Worm (Caenorhabditis elegans) whole organism, mixed stage, embryonic: ENCODE data around the gene ador-1.

Experiments used
- M03D4.4 ChIP-seq: sonication (generic microtip); optimal IDR thresholded peaks from 2 replicates; lab custom pipeline; 2017; ENCODE audit warnings: mild to moderate bottlenecking, missing genetic modification characterization, missing compliant biosample characterization
- bed-3 ChIP-seq: fragments of 200-800 bp; sonication (Bioruptor generic); optimal IDR thresholded peaks from 3 replicates; lab custom pipeline; 2018; ENCODE audit warnings: mild to moderate bottlenecking, missing genetic modification characterization, moderate library complexity, missing compliant biosample characterization
- blmp-1 ChIP-seq: fragments of 150-350 bp; optimal IDR thresholded peaks from 2 replicates; lab custom pipeline; 2014; ENCODE audit warnings: missing biosample characterization, missing genetic modification characterization
- ceh-39 ChIP-seq: fragments of 150-350 bp; optimal IDR thresholded peaks from 2 replicates; lab custom pipeline; 2014; ENCODE audit warnings: missing biosample characterization, missing genetic modification characterization
- ceh-43 ChIP-seq: fragments of 200-800 bp; sonication (Bioruptor generic); optimal IDR thresholded peaks from 2 replicates; lab custom pipeline; 2018; ENCODE audit warnings: mild to moderate bottlenecking, missing genetic modification characterization, moderate library complexity, missing compliant biosample characterization
- ceh-83 ChIP-seq: fragments of 200-800 bp; sonication (Bioruptor generic); optimal IDR thresholded peaks from 2 replicates; lab custom pipeline; 2018; ENCODE audit warnings: mild to moderate bottlenecking, missing genetic modification characterization, missing compliant biosample characterization
- ces-1 ChIP-seq: fragments of 150-350 bp; optimal IDR thresholded peaks from 2 replicates; lab custom pipeline; 2014; ENCODE audit warnings: missing biosample characterization, missing genetic modification reagents, missing genetic modification characterization
- cnd-1 ChIP-seq: fragments of 200-800 bp; sonication (Bioruptor generic); optimal IDR thresholded peaks from 2 replicates; lab custom pipeline; 2018; ENCODE audit warnings: mild to moderate bottlenecking, missing genetic modification characterization, missing compliant biosample characterization
- drap-1 ChIP-seq: fragments of 200-800 bp; sonication (Bioruptor generic); optimal IDR thresholded peaks from 3 replicates; lab custom pipeline; 2018; ENCODE audit warnings: mild to moderate bottlenecking, missing genetic modification characterization, missing compliant biosample characterization
- elt-1 ChIP-seq: sonication (generic microtip); optimal IDR thresholded peaks from 2 replicates; lab custom pipeline; 2017; ENCODE audit warnings: missing genetic modification characterization, mild to moderate bottlenecking, missing compliant biosample characterization, antibody characterized with exemption, moderate library complexity, borderline replicate concordance; ENCODE audit not compliant: insufficient read depth
- elt-3 ChIP-seq: fragments of 150-350 bp; optimal IDR thresholded peaks from 2 replicates; lab custom pipeline; 2014; ENCODE audit warnings: missing biosample characterization, missing genetic modification characterization
- flh-1 ChIP-seq: fragments of 200-800 bp; sonication (Bioruptor generic); optimal IDR thresholded peaks from 2 replicates; lab custom pipeline; 2018; ENCODE audit warnings: mild to moderate bottlenecking, missing genetic modification characterization, moderate library complexity, missing compliant biosample characterization
- ham-2 ChIP-seq: fragments of 200-800 bp; sonication (Bioruptor generic); optimal IDR thresholded peaks from 2 replicates; lab custom pipeline; 2018; ENCODE audit warnings: mild to moderate bottlenecking, missing genetic modification characterization, missing compliant biosample characterization
- hlh-1 ChIP-seq: fragments of 150-350 bp; optimal IDR thresholded peaks from 2 replicates; lab custom pipeline; 2014; ENCODE audit warnings: missing biosample characterization, missing genetic modification reagents, missing genetic modification characterization
- lin-13 ChIP-seq: fragments of 150-350 bp; optimal IDR thresholded peaks from 2 replicates; lab custom pipeline; 2014; ENCODE audit warnings: missing biosample characterization, missing genetic modification characterization
- lin-32 ChIP-seq: fragments of 200-800 bp; sonication (Bioruptor generic); optimal IDR thresholded peaks from 2 replicates; lab custom pipeline; 2018; ENCODE audit warnings: mild to moderate bottlenecking, missing genetic modification characterization, missing compliant biosample characterization
- lsy-2 ChIP-seq: fragments of 150-350 bp; optimal IDR thresholded peaks from 2 replicates; lab custom pipeline; 2014; ENCODE audit warnings: missing biosample characterization, missing genetic modification characterization
- mab-5 ChIP-seq: fragments of 150-350 bp; optimal IDR thresholded peaks from 2 replicates; lab custom pipeline; 2014; ENCODE audit warnings: missing biosample characterization, missing genetic modification characterization
- mep-1 ChIP-seq: fragments of 150-350 bp; optimal IDR thresholded peaks from 2 replicates; lab custom pipeline; 2017; ENCODE audit warnings: missing biosample characterization, missing genetic modification reagents, missing genetic modification characterization, inconsistent platforms
- mls-2 ChIP-seq: sonication (generic microtip); optimal IDR thresholded peaks from 2 replicates; lab custom pipeline; 2016; ENCODE audit warnings: mild to moderate bottlenecking, missing genetic modification characterization, moderate library complexity, missing compliant biosample characterization
- nhr-12 ChIP-seq: fragments of 150-350 bp; optimal IDR thresholded peaks from 2 replicates; lab custom pipeline; 2014; ENCODE audit warnings: missing biosample characterization, missing genetic modification characterization
- nhr-2 ChIP-seq: fragments of 150-350 bp; optimal IDR thresholded peaks from 2 replicates; lab custom pipeline; 2014; ENCODE audit warnings: missing biosample characterization, missing genetic modification characterization
- nhr-237 ChIP-seq: fragments of 150-350 bp; optimal IDR thresholded peaks from 2 replicates; lab custom pipeline; 2014; ENCODE audit warnings: missing biosample characterization, missing genetic modification characterization
- nhr-28 ChIP-seq: fragments of 150-350 bp; optimal IDR thresholded peaks from 2 replicates; lab custom pipeline; 2014; ENCODE audit warnings: missing biosample characterization, missing genetic modification characterization
- nhr-76 ChIP-seq: sonication (generic microtip); optimal IDR thresholded peaks from 2 replicates; lab custom pipeline; 2017; ENCODE audit warnings: missing biosample characterization, missing genetic modification characterization
- pha-4 ChIP-seq: fragments of 150-350 bp; optimal IDR thresholded peaks from 2 replicates; lab custom pipeline; 2018; ENCODE audit warnings: missing biosample characterization, missing genetic modification reagents, missing genetic modification characterization
- sem-2 ChIP-seq: fragments of 200-800 bp; sonication (Bioruptor generic); optimal IDR thresholded peaks from 2 replicates; lab custom pipeline; 2018; ENCODE audit warnings: mild to moderate bottlenecking, missing genetic modification characterization, missing compliant biosample characterization
- snpc-4 ChIP-seq: fragments of 150-350 bp; optimal IDR thresholded peaks from 2 replicates; lab custom pipeline; 2014; ENCODE audit warnings: missing biosample characterization, missing genetic modification characterization
- sptf-1 ChIP-seq: sonication (generic microtip); optimal IDR thresholded peaks from 2 replicates; lab custom pipeline; 2017; ENCODE audit warnings: mild to moderate bottlenecking, missing genetic modification characterization, moderate library complexity, missing compliant biosample characterization
- tbx-8 ChIP-seq: fragments of 200-800 bp; sonication (Bioruptor generic); optimal IDR thresholded peaks from 2 replicates; lab custom pipeline; 2018; ENCODE audit warnings: mild to moderate bottlenecking, missing genetic modification characterization, moderate library complexity, missing compliant biosample characterization
- unc-120 ChIP-seq: sonication (generic microtip); optimal IDR thresholded peaks from 2 replicates; lab custom pipeline; 2017; ENCODE audit warnings: missing genetic modification characterization, missing compliant biosample characterization; ENCODE audit not compliant: poor library complexity, severe bottlenecking
- unc-39 ChIP-seq: fragments of 150-350 bp; optimal IDR thresholded peaks from 2 replicates; lab custom pipeline; 2014; ENCODE audit warnings: missing biosample characterization, missing genetic modification characterization
- unc-62 ChIP-seq: fragments of 150-350 bp; optimal IDR thresholded peaks from 2 replicates; lab custom pipeline; 2014; ENCODE audit warnings: missing biosample characterization, missing genetic modification reagents, missing genetic modification characterization
- zip-8 ChIP-seq: fragments of 150-350 bp; optimal IDR thresholded peaks from 2 replicates; lab custom pipeline; 2014; ENCODE audit warnings: missing biosample characterization, missing genetic modification characterization
- ztf-11 ChIP-seq: fragments of 150-350 bp; optimal IDR thresholded peaks from 2 replicates; lab custom pipeline; 2014; ENCODE audit warnings: missing biosample characterization, missing genetic modification characterization

The ador-1 gene

DNA sequence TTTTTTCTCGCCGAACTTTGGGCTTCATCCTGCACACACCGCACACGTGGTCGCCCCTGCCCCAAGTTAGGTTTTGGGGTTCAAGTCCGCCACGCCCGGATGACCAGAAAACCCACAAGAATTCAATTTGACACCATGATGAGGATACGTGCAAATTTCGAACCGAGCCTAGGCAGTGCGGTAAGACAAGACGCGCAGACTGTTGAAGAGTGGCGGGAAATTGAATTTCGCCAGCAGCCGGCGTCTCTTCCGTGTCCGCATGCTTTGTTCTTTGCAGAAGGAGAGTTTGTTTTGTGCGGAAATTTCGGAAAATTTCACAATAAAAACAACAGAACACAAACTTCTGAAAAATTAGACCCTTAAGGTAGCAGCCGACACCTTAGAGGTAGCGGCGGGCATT, 2.7 kb downstream of the ador-1 start:
- TF ChIP-seq tbx-8 (GFP tag; lab: Kevin White, UChicago), result no peak
- TF ChIP-seq ces-1 (GFP tag; lab: Kevin White, UChicago), result peak; percentile 91

- TF ChIP-seq tbx-8 (GFP tag; lab: Kevin White, UChicago) (no peak), mls-2 (no peak), nhr-2 (tag; lab: Kevin White, UChicago) (no peak), zip-8 (no peak), cnd-1 (tag; lab: Kevin White, UChicago) (no peak), lsy-2 (tag; lab: Kevin White, UChicago) (no peak), sptf-1 (tag; lab: Kevin White, UChicago) (no peak)
These were observed 5.7 kb downstream of the ador-1 start, which contains the start of gene T21B4.3 for ce11 chrII:12496981-12497380. T21B4.3 (minus strand) TSS chrII:12497081.

ce11 chrII:12494556-12495131, 8.0 kb downstream of the ador-1 start, which contains the start of gene col-85:
col-85 (minus strand) TSS chrII:12495095.
- peak; percentile 50 for TF ChIP-seq unc-39
- TF ChIP-seq unc-62 (GFP tag; lab: Kevin White, UChicago), result peak; percentile 23
- TF ChIP-seq ces-1 (GFP tag; lab: Kevin White, UChicago), result peak; percentile 47
- TF ChIP-seq snpc-4 (tag; lab: Kevin White, UChicago), result no peak
- peak; percentile 10 for TF ChIP-seq elt-1 (tag; lab: Kevin White, UChicago)
- peak; percentile 4 for TF ChIP-seq elt-3 (tag; lab: Kevin White, UChicago)
- peak; percentile 18 for TF ChIP-seq pha-4
- peak; percentile 40 for TF ChIP-seq ztf-11
- no peak for TF ChIP-seq hlh-1 (tag; lab: Kevin White, UChicago)
- TF ChIP-seq mls-2, result peak; percentile 98
- TF ChIP-seq sem-2, result peak; percentile 86
- peak; percentile 49 for TF ChIP-seq mab-5 (tag; lab: Kevin White, UChicago)
- TF ChIP-seq lin-32 (GFP tag; lab: Kevin White, UChicago), result peak; percentile 91
- peak; percentile 15 for TF ChIP-seq lin-13 (tag; lab: Kevin White, UChicago)
- peak; percentile 58 for TF ChIP-seq mep-1
- TF ChIP-seq tbx-8 (GFP tag; lab: Kevin White, UChicago), result peak; percentile 91
- peak; percentile 94 for TF ChIP-seq ham-2 (GFP tag; lab: Kevin White, UChicago)
- TF ChIP-seq ceh-39, result peak; percentile 1
- TF ChIP-seq unc-120, result peak; percentile 94
- TF ChIP-seq flh-1 (GFP tag; lab: Kevin White, UChicago), result peak; percentile 92
- peak; percentile 96 for TF ChIP-seq ceh-83 (GFP tag; lab: Kevin White, UChicago)
- no peak for TF ChIP-seq nhr-2 (tag; lab: Kevin White, UChicago)
- TF ChIP-seq bed-3 (GFP tag; lab: Kevin White, UChicago), result peak; percentile 94
- peak; percentile 97 for TF ChIP-seq sptf-1 (tag; lab: Kevin White, UChicago)
- no peak for TF ChIP-seq nhr-76 (tag; lab: Kevin White, UChicago)
- peak; percentile 72 for TF ChIP-seq nhr-28
- peak; percentile 94 for TF ChIP-seq drap-1 (GFP tag; lab: Kevin White, UChicago)
- TF ChIP-seq nhr-12 (tag; lab: Kevin White, UChicago), result peak; percentile 38
- TF ChIP-seq cnd-1 (tag; lab: Kevin White, UChicago), result peak; percentile 89
- TF ChIP-seq M03D4.4 (tag; lab: Kevin White, UChicago), result peak; percentile 95
- TF ChIP-seq blmp-1 (tag; lab: Kevin White, UChicago), result no peak
- TF ChIP-seq nhr-237 (tag; lab: Kevin White, UChicago), result peak; percentile 45
- TF ChIP-seq ceh-43 (GFP tag; lab: Kevin White, UChicago), result peak; percentile 94
- TF ChIP-seq lsy-2 (tag; lab: Kevin White, UChicago), result peak; percentile 48
- no peak for TF ChIP-seq zip-8

- TF ChIP-seq drap-1 (GFP tag; lab: Kevin White, UChicago) (no peak), mls-2 (no peak), blmp-1 (tag; lab: Kevin White, UChicago) (no peak), ceh-83 (GFP tag; lab: Kevin White, UChicago) (no peak), nhr-2 (tag; lab: Kevin White, UChicago) (no peak), pha-4 (no peak), unc-120 (no peak), bed-3 (GFP tag; lab: Kevin White, UChicago) (no peak), zip-8 (no peak), flh-1 (GFP tag; lab: Kevin White, UChicago) (no peak)
These were observed 8.6 kb downstream of the ador-1 start for ce11 chrII:12494067-12494477.
